Worm (Caenorhabditis elegans) whole organism, young adult: Measurements from ENCODE around the gene Y43F8A.2.
A peak's percentile ranks its signal among the peaks of the same experiment; 100 is the strongest.

ENCODE experiments used
- B0035.1 ChIP-seq: sonication (generic microtip); optimal IDR thresholded peaks from 2 replicates; lab custom pipeline; 2016; ENCODE audit warnings: missing genetic modification characterization, mild to moderate bottlenecking, missing compliant biosample characterization, missing genotype, missing genetic modification reagents
- B0261.1 ChIP-seq: sonication (generic microtip); optimal IDR thresholded peaks from 2 replicates; lab custom pipeline; 2016; ENCODE audit warnings: mild to moderate bottlenecking, missing genetic modification characterization, moderate library complexity, missing compliant biosample characterization
- D2030.7 ChIP-seq: fragments of 200-800 bp; sonication (Bioruptor generic); IDR thresholded peaks from 2 replicates; pipeline ENCODE4 v1.3.6; 2022; ENCODE audit warnings: missing genetic modification reagents, missing genetic modification characterization, missing compliant biosample characterization
- F22D6.2 ChIP-seq: sonication (generic microtip); optimal IDR thresholded peaks from 2 replicates; lab custom pipeline; 2016; ENCODE audit warnings: mild to moderate bottlenecking, missing genetic modification characterization, missing compliant biosample characterization
- K12H6.12 ChIP-seq: fragments of 200-800 bp; sonication (Bioruptor generic); optimal IDR thresholded peaks from 2 replicates; lab custom pipeline; 2018; ENCODE audit warnings: mild to moderate bottlenecking, missing genetic modification characterization, missing compliant biosample characterization
- Y79H2A.3 ChIP-seq: fragments of 200-800 bp; sonication (Bioruptor generic); conservative IDR thresholded peaks from 2 replicates; pipeline ENCODE4 v1.3.6; 2022; ENCODE audit warnings: missing genetic modification reagents, missing genetic modification characterization, missing compliant biosample characterization
- ZK185.1 ChIP-seq: sonication (generic microtip); optimal IDR thresholded peaks from 2 replicates; lab custom pipeline; 2016; ENCODE audit warnings: mild to moderate bottlenecking, missing genetic modification characterization, missing compliant biosample characterization; ENCODE audit not compliant: poor library complexity, severe bottlenecking
- attf-3 ChIP-seq: fragments of 200-800 bp; sonication (Bioruptor generic); conservative IDR thresholded peaks from 2 replicates; pipeline ENCODE4 v1.3.6; 2022; ENCODE audit warnings: missing genetic modification reagents, missing genetic modification characterization, missing compliant biosample characterization
- attf-6 ChIP-seq: fragments of 200-800 bp; sonication (Bioruptor generic); IDR thresholded peaks from 2 replicates; pipeline ENCODE4 v1.3.6; 2022; ENCODE audit warnings: missing genetic modification reagents, missing genetic modification characterization, missing compliant biosample characterization
- bed-1 ChIP-seq: fragments of 200-800 bp; sonication (Bioruptor generic); IDR thresholded peaks from 2 replicates; pipeline ENCODE4 v1.3.6; 2022; ENCODE audit warnings: missing genetic modification reagents, missing genetic modification characterization, missing compliant biosample characterization
- ccch-3 ChIP-seq: fragments of 200-800 bp; sonication (Bioruptor generic); optimal IDR thresholded peaks from 2 replicates; lab custom pipeline; 2018; ENCODE audit warnings: mild to moderate bottlenecking, missing genetic modification characterization, missing compliant biosample characterization
- cebp-2 ChIP-seq: fragments of 200-800 bp; sonication (Bioruptor generic); IDR thresholded peaks from 2 replicates; pipeline ENCODE4 v1.3.6; 2022; ENCODE audit warnings: missing genetic modification characterization, missing compliant biosample characterization
- ceh-100 ChIP-seq: fragments of 200-800 bp; sonication (Bioruptor generic); IDR thresholded peaks from 2 replicates; pipeline ENCODE4 v1.3.6; 2022; ENCODE audit warnings: missing genetic modification reagents, missing genetic modification characterization, missing compliant biosample characterization
- ekl-4 ChIP-seq: fragments of 200-800 bp; sonication (Bioruptor generic); IDR thresholded peaks from 2 replicates; pipeline ENCODE4 v1.3.6; 2022; ENCODE audit warnings: missing genetic modification reagents, missing genetic modification characterization, missing compliant biosample characterization
- him-1 ChIP-seq: sonication (generic microtip); optimal IDR thresholded peaks from 2 replicates; lab custom pipeline; 2016; ENCODE audit warnings: missing genotype, missing genetic modification reagents, missing genetic modification characterization, missing compliant biosample characterization
- hlh-12 ChIP-seq: sonication (generic microtip); optimal IDR thresholded peaks from 2 replicates; lab custom pipeline; 2016; ENCODE audit warnings: missing genetic modification characterization, missing compliant biosample characterization
- hlh-26 ChIP-seq: fragments of 200-800 bp; sonication (Bioruptor generic); conservative IDR thresholded peaks from 2 replicates; pipeline ENCODE4 v1.3.6; 2022; ENCODE audit warnings: missing genetic modification reagents, missing genetic modification characterization, missing compliant biosample characterization
- hmg-20 ChIP-seq: fragments of 200-800 bp; sonication (Bioruptor generic); IDR thresholded peaks from 2 replicates; pipeline ENCODE4 v1.3.6; 2022; ENCODE audit warnings: missing genetic modification reagents, missing genetic modification characterization, missing compliant biosample characterization
- let-526 ChIP-seq: fragments of 200-800 bp; sonication (Bioruptor generic); IDR thresholded peaks from 2 replicates; pipeline ENCODE4 v1.3.6; 2022; ENCODE audit warnings: missing genetic modification reagents, missing genetic modification characterization, missing compliant biosample characterization
- let-607 ChIP-seq, 2 experiments: fragments of 200-800 bp in 1 of 2; sonication (Bioruptor generic) in 1 of 2; sonication (generic microtip) in 1 of 2; optimal IDR thresholded peaks; 2 replicates each; lab custom pipeline; 2016 to 2018; ENCODE audit warnings: mild to moderate bottlenecking in 2 of 2, missing compliant biosample characterization in 2 of 2, missing genetic modification characterization in 2 of 2, moderate library complexity in 2 of 2, missing genotype in 1 of 2
- mes-4 ChIP-seq: sonication (generic microtip); optimal IDR thresholded peaks from 2 replicates; lab custom pipeline; 2016; ENCODE audit warnings: missing genotype, missing genetic modification characterization, missing compliant biosample characterization
- mxl-1 ChIP-seq: sonication (generic microtip); optimal IDR thresholded peaks from 2 replicates; lab custom pipeline; 2016; ENCODE audit warnings: missing genetic modification characterization, missing compliant biosample characterization
- nfya-1 ChIP-seq: sonication (generic microtip); optimal IDR thresholded peaks from 2 replicates; lab custom pipeline; 2017; ENCODE audit warnings: antibody characterized with exemption, missing compliant biosample characterization, missing genetic modification characterization, borderline replicate concordance; ENCODE audit not compliant: insufficient read depth
- snpc-3.4 ChIP-seq: sonication (generic microtip); optimal IDR thresholded peaks from 2 replicates; lab custom pipeline; 2017; ENCODE audit warnings: missing genetic modification characterization, mild to moderate bottlenecking, missing compliant biosample characterization, antibody characterized with exemption, moderate library complexity, missing genotype, missing genetic modification reagents
- snpc-4 ChIP-seq, 5 experiments: fragments of 150-350 bp in 1 of 5; sonication (generic microtip) in 4 of 5; optimal IDR thresholded peaks; 2 replicates each; lab custom pipeline; 2014 to 2018; ENCODE audit warnings: missing genetic modification characterization in 5 of 5, missing biosample characterization in 3 of 5, antibody characterized with exemption in 2 of 5, mild to moderate bottlenecking in 2 of 5, missing compliant biosample characterization in 2 of 5, missing genotype in 2 of 5, moderate library complexity in 2 of 5, missing genetic modification reagents in 1 of 5
- somi-1 ChIP-seq: fragments of 200-800 bp; sonication (Bioruptor generic); optimal IDR thresholded peaks from 2 replicates; lab custom pipeline; 2018; ENCODE audit warnings: mild to moderate bottlenecking, missing genetic modification characterization, missing compliant biosample characterization
- tlf-1 ChIP-seq: fragments of 200-800 bp; sonication (Bioruptor generic); optimal IDR thresholded peaks from 2 replicates; lab custom pipeline; 2018; ENCODE audit warnings: mild to moderate bottlenecking, missing genetic modification characterization, missing compliant biosample characterization
- unc-130 ChIP-seq: sonication (generic microtip); optimal IDR thresholded peaks from 2 replicates; lab custom pipeline; 2016; ENCODE audit warnings: missing genetic modification reagents, missing genetic modification characterization, missing compliant biosample characterization
- zim-3 ChIP-seq: sonication (generic microtip); optimal IDR thresholded peaks from 2 replicates; lab custom pipeline; 2017; ENCODE audit warnings: mild to moderate bottlenecking, missing genetic modification characterization, moderate library complexity, missing compliant biosample characterization
- ztf-18 ChIP-seq: sonication (generic microtip); optimal IDR thresholded peaks from 2 replicates; lab custom pipeline; 2016; ENCODE audit warnings: missing genotype, mild to moderate bottlenecking, missing genetic modification characterization, missing compliant biosample characterization
- ztf-26 ChIP-seq: sonication (generic microtip); optimal IDR thresholded peaks from 2 replicates; lab custom pipeline; 2017; ENCODE audit warnings: missing genetic modification characterization, missing compliant biosample characterization

Gene Y43F8A.2

ce11 chrV:19362568-19362967 lies 8.8 kb upstream of the Y43F8A.2 start, which contains the start of gene C14B4.2:
C14B4.2 (minus strand) TSS chrV:19362668.
- no peak for TF ChIP-seq mes-4
- TF ChIP-seq D2030.7 (GFP tag; lab: Robert Waterston, UW), result no peak
- TF ChIP-seq ZK185.1 (tag; lab: Kevin White, UChicago), result no peak
- no peak for TF ChIP-seq attf-6
- no peak for TF ChIP-seq K12H6.12 (tag; lab: Kevin White, UChicago)
- no peak for TF ChIP-seq cebp-2 (GFP tag; lab: Robert Waterston, UW)
- TF ChIP-seq let-607 (tag; optimal IDR thresholded peaks at IDR 0.05; lab: Kevin White, UChicago), result no peak
- TF ChIP-seq hmg-20 (GFP tag; lab: Robert Waterston, UW), result no peak
- TF ChIP-seq somi-1 (GFP tag; lab: Kevin White, UChicago), result no peak
- no peak for TF ChIP-seq ceh-100 (GFP tag; lab: Robert Waterston, UW)
- TF ChIP-seq snpc-4 (GFP tag; optimal IDR thresholded peaks at IDR 0.05; lab: Kevin White, UChicago), result no peak
- no peak for TF ChIP-seq snpc-4 (tag; optimal IDR thresholded peaks at IDR 0.05; lab: Kevin White, UChicago)
- no peak for TF ChIP-seq ccch-3 (GFP tag; lab: Kevin White, UChicago)
- TF ChIP-seq ztf-18 (tag; lab: Kevin White, UChicago), result no peak
- TF ChIP-seq B0261.1 (tag; lab: Kevin White, UChicago), result no peak

- TF ChIP-seq mxl-1 (no peak), ccch-3 (GFP tag; lab: Kevin White, UChicago) (no peak), D2030.7 (GFP tag; lab: Robert Waterston, UW) (no peak), tlf-1 (no peak), let-526 (GFP tag; lab: Robert Waterston, UW) (no peak), unc-130 (GFP tag; lab: Kevin White, UChicago) (no peak), ekl-4 (GFP tag; lab: Robert Waterston, UW) (no peak), hlh-12 (no peak), ztf-26 (tag; lab: Kevin White, UChicago) (no peak), attf-3 (GFP tag; lab: Robert Waterston, UW) (no peak)
These were observed 1.2 kb upstream of the Y43F8A.2 start, which contains the start of gene Y43F8A.1 for ce11 chrV:19370189-19370588. Y43F8A.1 (plus strand) TSS chrV:19370489.

- no peak for TF ChIP-seq snpc-3.4 (tag; lab: Kevin White, UChicago)
- peak; percentile 53 for TF ChIP-seq ztf-18 (tag; lab: Kevin White, UChicago)
These were observed 424 bp downstream of the Y43F8A.2 start for ce11 chrV:19371777-19372176.

ce11 chrV:19377014-19377494 lies 5.7 kb downstream of the Y43F8A.2 start, which contains the start of gene nceh-1:
nceh-1 (plus strand) TSS chrV:19377444.
- TF ChIP-seq bed-1 (GFP tag; lab: Robert Waterston, UW) (no peak), attf-3 (GFP tag; lab: Robert Waterston, UW) (no peak), B0035.1 (tag; lab: Kevin White, UChicago) (no peak), nfya-1 (tag; lab: Kevin White, UChicago) (no peak), hlh-26 (GFP tag; lab: Robert Waterston, UW) (no peak), ZK185.1 (tag; lab: Kevin White, UChicago) (no peak), him-1 (tag; lab: Kevin White, UChicago) (no peak), K12H6.12 (tag; lab: Kevin White, UChicago) (no peak), Y79H2A.3 (GFP tag; lab: Robert Waterston, UW) (no peak), F22D6.2 (tag; lab: Kevin White, UChicago) (no peak), zim-3 (tag; lab: Kevin White, UChicago) (no peak)
